Worm (Caenorhabditis elegans) whole organism, L4 larva: ENCODE data around the gene T27E4.7.

Experiments
- F49E8.2 ChIP-seq: sonication (generic microtip); optimal IDR thresholded peaks from 2 replicates; lab custom pipeline; 2016; ENCODE audit warnings: missing compliant biosample characterization, mild to moderate bottlenecking, missing genetic modification characterization, borderline replicate concordance
- T20F7.1 ChIP-seq: fragments of 200-800 bp; sonication (Bioruptor generic); optimal IDR thresholded peaks from 2 replicates; lab custom pipeline; 2018; ENCODE audit warnings: mild to moderate bottlenecking, missing genetic modification characterization, missing compliant biosample characterization
- Y105C5A.15 ChIP-seq: fragments of 200-800 bp; sonication (Bioruptor generic); IDR thresholded peaks from 2 replicates; pipeline ENCODE4 v1.3.6; 2022; ENCODE audit warnings: missing genetic modification characterization, missing compliant biosample characterization
- Y48G9A.11 ChIP-seq: fragments of 200-800 bp; sonication (Bioruptor generic); IDR thresholded peaks from 2 replicates; pipeline ENCODE4 v1.3.6; 2022; ENCODE audit warnings: missing genetic modification reagents, missing genetic modification characterization, missing compliant biosample characterization
- Y5F2A.4 ChIP-seq: fragments of 200-800 bp; sonication (Bioruptor generic); optimal IDR thresholded peaks from 2 replicates; lab custom pipeline; 2018; ENCODE audit warnings: mild to moderate bottlenecking, missing genetic modification characterization, missing compliant biosample characterization
- Y75B8A.6 ChIP-seq: fragments of 200-800 bp; sonication (Bioruptor generic); IDR thresholded peaks from 2 replicates; pipeline ENCODE4 v1.3.6; 2022; ENCODE audit warnings: missing genetic modification reagents, missing genetic modification characterization, missing compliant biosample characterization
- ceh-28 ChIP-seq: fragments of 150-350 bp; optimal IDR thresholded peaks from 2 replicates; lab custom pipeline; 2014; ENCODE audit warnings: missing biosample characterization, missing genetic modification reagents, missing genetic modification characterization
- ceh-62 ChIP-seq: sonication (generic microtip); optimal IDR thresholded peaks from 2 replicates; lab custom pipeline; 2017; ENCODE audit warnings: missing biosample characterization, missing genetic modification characterization
- ces-1 ChIP-seq: fragments of 150-350 bp; sonication (generic microtip); optimal IDR thresholded peaks from 4 replicates; lab custom pipeline; 2014; ENCODE audit warnings: missing biosample characterization, missing genetic modification reagents, missing genetic modification characterization
- ctbp-1 ChIP-seq: fragments of 200-800 bp; sonication (Bioruptor generic); IDR thresholded peaks from 2 replicates; pipeline ENCODE4 v1.3.6; 2022; ENCODE audit warnings: missing genetic modification reagents, missing genetic modification characterization, missing compliant biosample characterization
- daf-12 ChIP-seq: fragments of 150-350 bp; optimal IDR thresholded peaks from 2 replicates; lab custom pipeline; 2014; ENCODE audit warnings: missing biosample characterization, missing genetic modification reagents, missing genetic modification characterization
- daf-16 ChIP-seq, 3 experiments: sonication (generic microtip); optimal IDR thresholded peaks; 2 replicates each; lab custom pipeline; 2016 to 2017; ENCODE audit warnings: missing genetic modification characterization in 3 of 3, missing genetic modification reagents in 3 of 3, mild to moderate bottlenecking in 2 of 3, missing compliant biosample characterization in 2 of 3, missing biosample characterization in 1 of 3, moderate library complexity in 1 of 3
- dpl-1 ChIP-seq: fragments of 150-350 bp; optimal IDR thresholded peaks from 2 replicates; lab custom pipeline; 2014; ENCODE audit warnings: missing biosample characterization, missing genetic modification reagents, missing genetic modification characterization
- lsy-2 ChIP-seq, 2 experiments: fragments of 150-350 bp in 1 of 2; sonication (generic microtip) in 1 of 2; optimal IDR thresholded peaks; 2 replicates each; lab custom pipeline; 2014 to 2017; ENCODE audit warnings: missing biosample characterization in 2 of 2, missing genetic modification characterization in 2 of 2
- mdt-29 ChIP-seq: fragments of 200-800 bp; sonication (Bioruptor generic); IDR thresholded peaks from 2 replicates; pipeline ENCODE4 v1.3.6; 2022; ENCODE audit warnings: missing genetic modification reagents, missing genetic modification characterization, missing compliant biosample characterization
- mxl-2 ChIP-seq: fragments of 200-800 bp; sonication (Bioruptor generic); conservative IDR thresholded peaks from 2 replicates; pipeline ENCODE4 v1.3.6; 2022; ENCODE audit warnings: missing genetic modification reagents, missing genetic modification characterization, missing compliant biosample characterization
- mxl-3 ChIP-seq: fragments of 200-800 bp; sonication (Bioruptor generic); optimal IDR thresholded peaks from 2 replicates; lab custom pipeline; 2018; ENCODE audit warnings: mild to moderate bottlenecking, missing genetic modification characterization, missing compliant biosample characterization
- nhr-102 ChIP-seq: sonication (generic microtip); optimal IDR thresholded peaks from 2 replicates; lab custom pipeline; 2016; ENCODE audit warnings: mild to moderate bottlenecking, missing genetic modification characterization, moderate library complexity, missing compliant biosample characterization
- nhr-77 ChIP-seq: fragments of 150-350 bp; optimal IDR thresholded peaks from 2 replicates; lab custom pipeline; 2014; ENCODE audit warnings: missing biosample characterization, missing genetic modification characterization
- pha-4 ChIP-seq, 2 experiments: fragments of 150-350 bp in 1 of 2; fragments of 200-800 bp in 1 of 2; sonication (Bioruptor generic) in 1 of 2; IDR thresholded peaks in 1 of 2; optimal IDR thresholded peaks in 1 of 2; 2 replicates each; pipeline versions ENCODE4 v1.3.6 to Lab custom; 2014 to 2022; ENCODE audit warnings: missing genetic modification characterization in 2 of 2, missing genetic modification reagents in 2 of 2, missing biosample characterization in 1 of 2, missing compliant biosample characterization in 1 of 2
- php-3 ChIP-seq: fragments of 200-800 bp; sonication (Bioruptor generic); IDR thresholded peaks from 2 replicates; pipeline ENCODE4 v1.3.6; 2022; ENCODE audit warnings: missing genetic modification reagents, missing genetic modification characterization, missing compliant biosample characterization
- spr-1 ChIP-seq: sonication (generic microtip); optimal IDR thresholded peaks from 2 replicates; lab custom pipeline; 2016; ENCODE audit warnings: mild to moderate bottlenecking, missing genetic modification characterization, missing compliant biosample characterization
- tag-97 ChIP-seq: fragments of 200-800 bp; sonication (Bioruptor generic); IDR thresholded peaks from 2 replicates; pipeline ENCODE4 v1.3.6; 2022; ENCODE audit warnings: missing genetic modification characterization, missing compliant biosample characterization
- unc-130 ChIP-seq: sonication (generic microtip); optimal IDR thresholded peaks from 2 replicates; lab custom pipeline; 2016; ENCODE audit warnings: missing genetic modification reagents, missing genetic modification characterization, missing compliant biosample characterization
- unc-62 ChIP-seq, 3 experiments: fragments of 150-350 bp in 1 of 3; sonication (generic microtip); optimal IDR thresholded peaks in 2 of 3; peaks in 1 of 3; 1 replicate in 1 of 3; 2 replicates in 2 of 3; lab custom pipeline; 2014 to 2017; ENCODE audit warnings: missing biosample characterization in 3 of 3, missing genetic modification characterization in 3 of 3, missing genetic modification reagents in 3 of 3, missing genotype in 1 of 3
- zfp-2 ChIP-seq: sonication (generic microtip); optimal IDR thresholded peaks from 2 replicates; lab custom pipeline; 2016; ENCODE audit warnings: mild to moderate bottlenecking, missing genetic modification characterization, missing compliant biosample characterization
- zfp-3 ChIP-seq: fragments of 200-800 bp; sonication (Bioruptor generic); conservative IDR thresholded peaks from 2 replicates; pipeline ENCODE4 v1.3.6; 2022; ENCODE audit warnings: missing genetic modification reagents, missing genetic modification characterization, missing compliant biosample characterization
- zip-2 ChIP-seq: fragments of 150-350 bp; optimal IDR thresholded peaks from 2 replicates; lab custom pipeline; 2014; ENCODE audit warnings: missing biosample characterization, missing genetic modification characterization
- ztf-7 ChIP-seq: fragments of 150-350 bp; optimal IDR thresholded peaks from 2 replicates; lab custom pipeline; 2014; ENCODE audit warnings: missing biosample characterization, missing genetic modification characterization

The T27E4.7 gene

DNA sequence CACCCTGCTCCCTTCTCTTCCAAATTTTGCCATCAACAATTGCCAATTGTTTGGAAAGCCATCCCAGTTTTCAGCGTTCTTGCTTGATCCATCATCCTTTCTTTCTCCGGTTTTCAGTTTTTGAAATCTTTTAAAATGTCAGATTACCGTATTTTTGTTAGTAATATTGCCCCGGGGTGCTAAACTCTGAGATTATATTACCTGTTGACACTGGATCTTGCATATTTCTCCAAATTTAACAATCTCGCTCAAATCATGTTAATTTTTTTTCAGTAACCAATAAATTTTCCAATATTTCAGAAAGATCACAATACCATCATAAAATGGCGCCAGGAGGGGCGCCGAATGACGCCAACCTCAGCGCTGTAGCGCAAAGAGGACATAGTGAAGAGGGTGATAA, 36.3 kb upstream of the T27E4.7 start, which contains the start of gene F21C10.7:
TSS of gene F21C10.7 (plus strand) at position 301 of the 400 bp plus-strand sequence.
- no peak for TF ChIP-seq php-3 (GFP tag; lab: Robert Waterston, UW)
- TF ChIP-seq ztf-7: no peak
- no peak for TF ChIP-seq daf-16 (GFP tag; optimal IDR thresholded peaks at IDR 0.05; lab: Kevin White, UChicago)
- TF ChIP-seq daf-16 (tag; optimal IDR thresholded peaks at IDR 0.05; lab: Kevin White, UChicago): no peak
- TF ChIP-seq pha-4 (GFP tag; IDR thresholded peaks at IDR 0.05; lab: Robert Waterston, UW): no peak
- no peak for TF ChIP-seq pha-4 (tag; optimal IDR thresholded peaks at IDR 0.05; lab: Kevin White, UChicago)
- TF ChIP-seq zfp-3 (GFP tag; lab: Robert Waterston, UW): no peak
- no peak for TF ChIP-seq ces-1 (GFP tag; lab: Kevin White, UChicago)
- TF ChIP-seq daf-12 (tag; lab: Kevin White, UChicago): no peak
- no peak for TF ChIP-seq nhr-102 (tag; lab: Kevin White, UChicago)
- TF ChIP-seq zfp-2 (tag; lab: Kevin White, UChicago): no peak
- no peak for TF ChIP-seq Y75B8A.6
- no peak for TF ChIP-seq Y105C5A.15 (GFP tag; lab: Robert Waterston, UW)
- TF ChIP-seq T20F7.1 (GFP tag; lab: Kevin White, UChicago): no peak
- no peak for TF ChIP-seq unc-62 (GFP tag; optimal IDR thresholded peaks at IDR 0.05 in 1 of 2; lab: Kevin White, UChicago)
- no peak for TF ChIP-seq unc-62 (tag; optimal IDR thresholded peaks at IDR 0.05; lab: Kevin White, UChicago)

DNA sequence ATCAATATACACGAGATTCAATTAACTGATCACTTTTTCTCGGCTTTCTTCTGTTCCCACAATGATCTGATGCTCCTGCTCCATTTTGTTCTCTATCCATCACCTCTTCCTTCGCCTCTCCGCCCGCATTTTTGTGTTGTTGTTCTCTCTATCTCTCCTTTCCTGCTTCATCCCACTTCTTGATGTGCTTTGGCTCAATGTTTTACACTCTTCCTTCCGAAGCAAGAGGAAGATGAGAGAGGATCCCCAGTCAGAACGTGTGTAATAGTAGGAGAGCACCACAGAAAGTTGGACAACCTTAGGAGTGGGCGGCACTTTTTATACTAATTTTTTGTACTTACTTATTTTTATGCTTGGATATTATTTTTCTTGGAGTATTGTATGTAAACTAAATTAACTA, 35.8 kb upstream of the T27E4.7 start:
- no peak for TF ChIP-seq mxl-2 (GFP tag; lab: Robert Waterston, UW)
- peak in 1 of 2 experiments; percentile 73 for TF ChIP-seq unc-62 (GFP tag; optimal IDR thresholded peaks at IDR 0.05 in 1 of 2; lab: Kevin White, UChicago)
- TF ChIP-seq unc-62 (tag; optimal IDR thresholded peaks at IDR 0.05; lab: Kevin White, UChicago): no peak

DNA sequence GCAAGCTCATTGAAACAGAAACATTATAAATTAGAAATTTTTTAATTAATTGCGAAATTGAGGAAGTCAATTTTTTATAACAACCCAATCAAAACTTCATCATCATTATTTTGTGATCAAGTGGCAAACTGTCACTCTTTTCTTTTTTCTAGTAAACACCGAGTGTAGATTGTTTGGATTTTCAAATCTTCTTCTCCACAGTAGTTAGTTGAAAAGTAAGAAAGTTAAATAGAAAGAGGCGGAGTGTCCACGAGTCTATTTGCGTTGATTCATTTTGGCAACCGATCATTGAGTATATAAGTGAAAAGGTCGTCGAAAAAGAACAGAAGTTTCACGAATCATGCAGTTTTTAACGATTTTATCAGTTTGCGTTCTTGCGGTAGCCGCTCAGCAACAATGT, 33.2 kb upstream of the T27E4.7 start, which contains the start of gene pqn-31:
TSS of gene pqn-31 (plus strand) at position 301 of the 400 bp plus-strand sequence.
- TF ChIP-seq spr-1 (tag; lab: Kevin White, UChicago): no peak
- TF ChIP-seq zip-2 (tag; lab: Kevin White, UChicago): no peak
- TF ChIP-seq nhr-77 (tag; lab: Kevin White, UChicago): no peak
- TF ChIP-seq mxl-3 (GFP tag; lab: Kevin White, UChicago): no peak
- TF ChIP-seq tag-97: no peak
- TF ChIP-seq Y48G9A.11 (GFP tag; lab: Robert Waterston, UW): no peak
- TF ChIP-seq, all 104 proteins: peak for 0

DNA sequence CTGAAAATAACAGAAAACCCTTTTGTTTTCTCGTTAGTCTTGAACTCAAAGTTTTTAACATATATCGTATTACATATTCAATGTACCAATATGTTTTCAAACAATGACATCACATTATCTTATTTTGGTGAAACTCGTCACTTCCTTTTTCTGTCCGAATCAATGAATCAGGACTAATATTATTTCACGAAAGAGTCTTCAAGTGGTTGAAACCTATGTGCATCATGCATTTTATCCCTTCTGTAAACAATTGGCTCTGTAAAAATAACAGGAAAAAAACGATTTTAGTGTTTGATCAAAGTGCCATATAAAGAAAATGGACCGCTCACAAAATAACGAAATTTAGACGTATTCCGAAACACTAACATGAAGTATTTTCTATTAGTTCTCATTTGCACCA, 32.1 kb upstream of the T27E4.7 start, which contains the start of gene F21C10.18:
TSS of gene F21C10.18 (plus strand) at position 301 of the 400 bp plus-strand sequence.
- TF ChIP-seq lsy-2 (tag; optimal IDR thresholded peaks at IDR 0.05; lab: Kevin White, UChicago): no peak
- no peak for TF ChIP-seq unc-130
- no peak for TF ChIP-seq mdt-29 (GFP tag; lab: Robert Waterston, UW)
- TF ChIP-seq ceh-62 (tag; lab: Kevin White, UChicago): no peak
- TF ChIP-seq ctbp-1 (GFP tag; lab: Robert Waterston, UW): no peak
- no peak for TF ChIP-seq Y75B8A.6
- TF ChIP-seq mxl-3 (GFP tag; lab: Kevin White, UChicago): no peak
- TF ChIP-seq dpl-1 (GFP tag; lab: Kevin White, UChicago): no peak
- TF ChIP-seq F49E8.2 (tag; lab: Kevin White, UChicago): no peak

DNA sequence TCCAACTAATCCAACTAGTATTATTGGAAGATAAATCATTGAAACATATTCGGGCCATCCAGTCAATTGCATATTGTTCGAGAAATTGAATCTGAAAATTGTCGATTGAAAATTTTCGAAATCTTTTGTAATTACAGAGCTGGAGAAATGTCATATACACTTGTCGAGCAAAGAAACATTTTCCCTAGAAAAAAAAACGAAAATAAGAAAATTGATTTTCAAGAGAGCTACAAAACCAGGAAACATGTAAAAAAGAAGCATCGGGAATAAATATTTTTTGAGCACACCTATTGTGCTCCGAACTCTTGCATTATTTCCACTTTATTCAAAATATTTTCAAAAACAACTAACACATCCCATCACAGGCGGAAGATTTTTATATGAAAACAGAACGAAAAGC, 24.9 kb upstream of the T27E4.7 start, which contains the start of gene frpr-6:
TSS of gene frpr-6 (minus strand) at position 101 of the 400 bp plus-strand sequence.
- TF ChIP-seq ceh-28 (no peak), Y5F2A.4 (GFP tag; lab: Kevin White, UChicago) (no peak)
